Fruit fly (Drosophila melanogaster): Measurements from ENCODE around the gene Rtc1.

Gene Rtc1

dm6 chrX:13754476-13754875 is 2.5 kb upstream of the Rtc1 start:
- TF ChIP-seq CG7101 (tag; optimal IDR thresholded peaks at IDR 0.05) = no peak
- TF ChIP-seq Hr96 (GFP tag; optimal IDR thresholded peaks at IDR 0.05) = no peak
- TF ChIP-seq CG1620 (GFP tag; optimal IDR thresholded peaks at IDR 0.05) = peak; percentile 7
- TF ChIP-seq Crg-1 (GFP tag; optimal IDR thresholded peaks at IDR 0.05) = no peak
- TF ChIP-seq CG14711 (tag; optimal IDR thresholded peaks at IDR 0.05) = no peak
- TF ChIP-seq tj (GFP tag; optimal IDR thresholded peaks at IDR 0.05) = peak; percentile 91

- TF ChIP-seq CG7101 (tag; optimal IDR thresholded peaks at IDR 0.05) (peak; percentile 15), tj (GFP tag; optimal IDR thresholded peaks at IDR 0.05) (no peak), ovo (GFP tag; optimal IDR thresholded peaks at IDR 0.05) (no peak), CG11617 (GFP tag; optimal IDR thresholded peaks at IDR 0.05) (peak; percentile 38), CG14711 (tag; optimal IDR thresholded peaks at IDR 0.05) (no peak), Mnt (GFP tag; optimal IDR thresholded peaks at IDR 0.05) (peak; percentile 70), CG33017 (tag; optimal IDR thresholded peaks at IDR 0.05) (no peak), bab1 (GFP tag; optimal IDR thresholded peaks at IDR 0.05) (peak; percentile 69), cic (GFP tag; optimal IDR thresholded peaks at IDR 0.05) (no peak), CG12768 (GFP tag; optimal IDR thresholded peaks at IDR 0.05) (no peak), CG5204 (GFP tag; optimal IDR thresholded peaks at IDR 0.05) (no peak), CG7045 (GFP tag; optimal IDR thresholded peaks at IDR 0.05) (no peak), CG1620 (GFP tag; optimal IDR thresholded peaks at IDR 0.05) (peak; percentile 38), Hr96 (GFP tag; optimal IDR thresholded peaks at IDR 0.05) (no peak), pad (GFP tag; optimal IDR thresholded peaks at IDR 0.05) (peak; percentile 100), Clk (GFP tag; optimal IDR thresholded peaks at IDR 0.05) (no peak), kay (GFP tag; ENCODE audit: borderline replicate concordance) (no peak), toe (GFP tag; optimal IDR thresholded peaks at IDR 0.05) (no peak)
Measured at dm6 chrX:13755152-13755557, 1.8 kb upstream of the Rtc1 start, which contains the start of gene Pdcd4. Gene Pdcd4 (minus strand): TSS chrX:13755406.

dm6 chrX:13758989-13759549 is 2.1 kb downstream of the Rtc1 start, which contains the start of gene Yp3:
Gene Yp3 (plus strand): TSS chrX:13759546.
- TF ChIP-seq CG7045 (GFP tag; optimal IDR thresholded peaks at IDR 0.05) (no peak), CG1620 (GFP tag; optimal IDR thresholded peaks at IDR 0.05) (no peak), toe (GFP tag; optimal IDR thresholded peaks at IDR 0.05) (no peak), CG7101 (tag; optimal IDR thresholded peaks at IDR 0.05) (peak; percentile 81), CG11617 (GFP tag; optimal IDR thresholded peaks at IDR 0.05) (peak; percentile 29), Mnt (GFP tag; optimal IDR thresholded peaks at IDR 0.05) (peak; percentile 22), pad (GFP tag; optimal IDR thresholded peaks at IDR 0.05) (peak; percentile 59), CG5204 (GFP tag; optimal IDR thresholded peaks at IDR 0.05) (no peak), bab1 (GFP tag; optimal IDR thresholded peaks at IDR 0.05) (peak; percentile 15), cnc (optimal IDR thresholded peaks at IDR 0.05) (no peak), CG12768 (GFP tag; optimal IDR thresholded peaks at IDR 0.05) (no peak), CG14711 (tag; optimal IDR thresholded peaks at IDR 0.05) (peak; percentile 80), ovo (GFP tag; optimal IDR thresholded peaks at IDR 0.05) (no peak), Crg-1 (GFP tag; optimal IDR thresholded peaks at IDR 0.05) (no peak), cic (GFP tag; optimal IDR thresholded peaks at IDR 0.05) (peak; percentile 34), tj (GFP tag; optimal IDR thresholded peaks at IDR 0.05) (peak; percentile 100), CG33017 (tag; optimal IDR thresholded peaks at IDR 0.05) (no peak), Hr96 (GFP tag; optimal IDR thresholded peaks at IDR 0.05) (no peak), kay (GFP tag; ENCODE audit: borderline replicate concordance) (peak; percentile 23)

- TF ChIP-seq Crg-1 (GFP tag; optimal IDR thresholded peaks at IDR 0.05) = no peak
- TF ChIP-seq ovo (GFP tag; optimal IDR thresholded peaks at IDR 0.05) = peak; percentile 44
- TF ChIP-seq CG5204 (GFP tag; optimal IDR thresholded peaks at IDR 0.05) = no peak
- TF ChIP-seq CG7045 (GFP tag; optimal IDR thresholded peaks at IDR 0.05) = no peak
Measured at dm6 chrX:13761762-13762371, 4.9 kb downstream of the Rtc1 start.

DNA sequence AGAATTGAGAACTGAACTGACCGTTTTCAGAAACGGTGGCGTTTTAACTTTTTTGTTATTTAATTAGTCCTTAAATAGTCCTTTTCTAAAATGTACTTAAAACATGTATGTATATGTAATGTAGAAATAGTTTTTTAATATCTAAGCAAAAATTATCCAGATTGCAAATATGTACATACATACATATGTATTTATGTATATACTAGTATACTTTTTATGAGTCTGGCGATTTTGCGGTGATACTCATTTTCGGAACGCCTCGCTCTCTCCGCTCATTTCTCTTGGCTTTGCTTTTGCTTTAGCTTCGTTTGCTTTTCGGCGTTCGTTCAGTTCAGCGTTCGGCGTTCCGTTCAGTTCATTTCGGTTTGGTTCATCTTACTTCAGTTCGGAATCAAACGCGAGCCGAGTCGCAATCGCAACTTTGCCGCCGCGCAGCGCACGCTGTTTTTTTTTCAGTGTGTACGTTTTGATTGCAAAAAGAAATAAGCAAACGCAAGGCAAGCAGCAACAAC is 5.4 kb downstream of the Rtc1 start, which contains the start of gene rdgB:
TSS of gene rdgB (plus strand) at position 381 of the 512 bp plus-strand sequence.
- TF ChIP-seq CG5204 (GFP tag; optimal IDR thresholded peaks at IDR 0.05) = peak; percentile 82
- peak; percentile 83 for TF ChIP-seq CG1620 (GFP tag; optimal IDR thresholded peaks at IDR 0.05)
- TF ChIP-seq bab1 (GFP tag; optimal IDR thresholded peaks at IDR 0.05) = peak; percentile 75
- peak; percentile 91 for TF ChIP-seq CG7101 (tag; optimal IDR thresholded peaks at IDR 0.05)
- TF ChIP-seq CG12768 (GFP tag; optimal IDR thresholded peaks at IDR 0.05) = peak; percentile 82
- peak; percentile 87 for TF ChIP-seq CG11617 (GFP tag; optimal IDR thresholded peaks at IDR 0.05)
- peak; percentile 87 for TF ChIP-seq Crg-1 (GFP tag; optimal IDR thresholded peaks at IDR 0.05)
- TF ChIP-seq kay (GFP tag; ENCODE audit: borderline replicate concordance) = no peak
- peak; percentile 87 for TF ChIP-seq pad (GFP tag; optimal IDR thresholded peaks at IDR 0.05)
- TF ChIP-seq CG14711 (tag; optimal IDR thresholded peaks at IDR 0.05) = peak; percentile 78
- TF ChIP-seq Clk (GFP tag; optimal IDR thresholded peaks at IDR 0.05) = peak; percentile 35
- TF ChIP-seq CG33017 (tag; optimal IDR thresholded peaks at IDR 0.05) = peak; percentile 63
- peak; percentile 73 for TF ChIP-seq toe (GFP tag; optimal IDR thresholded peaks at IDR 0.05)
- no peak for TF ChIP-seq cnc (optimal IDR thresholded peaks at IDR 0.05)
- TF ChIP-seq tj (GFP tag; optimal IDR thresholded peaks at IDR 0.05) = peak; percentile 80
- TF ChIP-seq Hr96 (GFP tag; optimal IDR thresholded peaks at IDR 0.05) = peak; percentile 78
- peak; percentile 72 for TF ChIP-seq ovo (GFP tag; optimal IDR thresholded peaks at IDR 0.05)
- peak; percentile 83 for TF ChIP-seq CG7045 (GFP tag; optimal IDR thresholded peaks at IDR 0.05)
- peak; percentile 56 for TF ChIP-seq cic (GFP tag; optimal IDR thresholded peaks at IDR 0.05)
- TF ChIP-seq Mnt (GFP tag; optimal IDR thresholded peaks at IDR 0.05) = peak; percentile 69

Measured in whole organism, adult.